Worm (Caenorhabditis elegans): ENCODE data around the gene srlf-17.

The srlf-17 gene

DNA sequence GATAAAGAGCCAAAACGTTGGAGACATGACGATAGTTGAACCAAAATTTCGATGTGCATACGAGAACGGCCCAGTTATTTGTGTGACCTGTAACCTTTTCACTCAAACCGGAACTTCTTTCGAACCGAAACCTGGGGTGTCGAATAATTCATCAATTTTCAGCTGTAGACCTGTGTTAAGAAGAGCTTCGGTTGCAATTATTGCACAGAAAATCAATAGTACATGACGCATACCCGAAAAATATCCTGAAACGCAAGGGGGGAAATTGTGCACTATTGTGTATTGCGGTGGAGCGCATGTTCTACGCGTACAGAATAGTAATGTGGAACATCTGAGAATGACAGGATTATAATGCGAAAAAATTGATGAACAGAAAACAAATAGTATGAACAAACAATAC lies 7.3 kb upstream of the srlf-17 start, which contains the start of gene pigk-1 (continued):
- TF ChIP-seq madf-10 (tag; optimal IDR thresholded peaks at IDR 0.05) (no peak), ztf-25 (GFP tag; IDR thresholded peaks at IDR 0.05) (no peak), B0261.1 (tag; optimal IDR thresholded peaks at IDR 0.05) (no peak), zim-3 (tag; optimal IDR thresholded peaks at IDR 0.05) (no peak), lag-1 (GFP tag; IDR thresholded peaks at IDR 0.05) (no peak), ceh-27 (GFP tag; optimal IDR thresholded peaks at IDR 0.05) (peak; percentile 2), F33H1.4 (GFP tag; IDR thresholded peaks at IDR 0.05) (peak; percentile 45), tbp1 (GFP tag; optimal IDR thresholded peaks at IDR 0.05) (peak; percentile 50), aptf-3 (GFP tag; IDR thresholded peaks at IDR 0.05) (peak; percentile 17; the same call in 1 of the 2 replicates), F37B4.10 (GFP tag; IDR thresholded peaks at IDR 0.05) (no peak), lin-26 (GFP tag; IDR thresholded peaks at IDR 0.05) (no peak), somi-1 (GFP tag; optimal IDR thresholded peaks at IDR 0.05) (no peak), B0019.2 (GFP tag; conservative IDR thresholded peaks at IDR 0.05) (no peak), Y53G8AR.9 (GFP tag; conservative IDR thresholded peaks at IDR 0.05) (peak; percentile 24; the same call in 1 of the 2 replicates), ZK185.1 (tag; optimal IDR thresholded peaks at IDR 0.05; ENCODE audit: poor library complexity, severe bottlenecking) (peak; percentile 30), fkh-3 (tag; optimal IDR thresholded peaks at IDR 0.05) (no peak), mxl-1 (tag; optimal IDR thresholded peaks at IDR 0.05) (no peak), ztf-26 (tag; optimal IDR thresholded peaks at IDR 0.05) (no peak), snpc-1.3 (tag; optimal IDR thresholded peaks at IDR 0.05; ENCODE audit: insufficient read depth) (peak; percentile 43), Y56A3A.18 (GFP tag; IDR thresholded peaks at IDR 0.05) (no peak), nhr-179 (tag; optimal IDR thresholded peaks at IDR 0.05) (no peak), F22D6.2 (tag; optimal IDR thresholded peaks at IDR 0.05) (no peak), mel-28 (tag; optimal IDR thresholded peaks at IDR 0.05; ENCODE audit: borderline replicate concordance) (no peak), pbrm-1 (GFP tag; IDR thresholded peaks at IDR 0.05) (no peak), bed-2 (GFP tag; IDR thresholded peaks at IDR 0.05) (no peak), pha-4 (tag; optimal IDR thresholded peaks at IDR 0.05) (no peak), ztf-28 (GFP tag; IDR thresholded peaks at IDR 0.05) (no peak), mcd-1 (GFP tag; IDR thresholded peaks at IDR 0.05) (peak; percentile 48; the same call in 1 of the 2 replicates), Y79H2A.3 (GFP tag; conservative IDR thresholded peaks at IDR 0.05) (no peak)

DNA sequence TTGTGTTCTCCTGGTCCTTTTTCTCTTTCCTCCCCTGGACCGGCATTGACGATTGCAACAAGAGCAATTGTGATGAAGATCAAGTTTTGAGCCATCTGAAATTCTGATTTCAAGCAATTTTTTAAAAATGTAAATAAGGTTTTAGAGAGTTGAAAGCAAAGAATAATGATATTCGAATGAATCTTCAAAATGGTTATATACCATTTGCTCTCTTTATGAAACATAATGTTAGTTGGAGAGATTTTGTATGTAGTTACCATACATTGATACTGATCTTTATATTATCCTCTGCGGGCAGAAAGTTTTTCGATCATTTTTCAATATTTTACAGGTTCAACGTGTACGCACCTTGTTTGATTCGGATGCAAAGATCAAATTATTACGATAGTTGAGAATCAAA lies 3.2 kb upstream of the srlf-17 start, which contains the start of gene srlf-24:
TSS of gene srlf-24 (minus strand) at position 101 of the 400 bp plus-strand sequence.
- TF ChIP-seq madf-3 (GFP tag; IDR thresholded peaks at IDR 0.05) (no peak), repo-1 (tag; optimal IDR thresholded peaks at IDR 0.05) (no peak), lin-35 (GFP tag; optimal IDR thresholded peaks at IDR 0.05) (no peak), Y79H2A.3 (GFP tag; conservative IDR thresholded peaks at IDR 0.05) (no peak), mcd-1 (GFP tag; IDR thresholded peaks at IDR 0.05) (no peak), cebp-2 (GFP tag; IDR thresholded peaks at IDR 0.05) (no peak), ztf-3 (GFP tag; optimal IDR thresholded peaks at IDR 0.05) (no peak), C17E4.6 (GFP tag; IDR thresholded peaks at IDR 0.05) (no peak), cebp-1 (GFP tag; IDR thresholded peaks at IDR 0.05) (no peak), cebp-1 (tag; optimal IDR thresholded peaks at IDR 0.05) (no peak), attf-5 (GFP tag; optimal IDR thresholded peaks at IDR 0.05) (no peak), T07F8.4 (tag; optimal IDR thresholded peaks at IDR 0.05) (no peak), F22D6.2 (tag; optimal IDR thresholded peaks at IDR 0.05) (no peak), athp-1 (tag; optimal IDR thresholded peaks at IDR 0.05) (no peak), aptf-3 (GFP tag; IDR thresholded peaks at IDR 0.05) (no peak), let-526 (GFP tag; IDR thresholded peaks at IDR 0.05) (no peak), hlh-26 (GFP tag; conservative IDR thresholded peaks at IDR 0.05) (no peak), gei-17 (GFP tag; optimal IDR thresholded peaks at IDR 0.05) (no peak)
